Fruit fly (Drosophila melanogaster): ENCODE data around the gene Ubr3.
A peak's percentile ranks its signal among the peaks of the same experiment; 100 is the strongest.

Ubr3 gene

dm6 chrX:7960988-7961387 is 25.3 kb downstream of the Ubr3 start:
- TF ChIP-seq noc (tag; optimal IDR thresholded peaks at IDR 0.05), result no peak

- TF ChIP-seq noc (tag; optimal IDR thresholded peaks at IDR 0.05), result no peak
Measured at dm6 chrX:7963724-7964123, 28.0 kb downstream of the Ubr3 start, which contains the start of gene sn. sn (plus strand) TSS chrX:7964024.

- TF ChIP-seq noc (tag; optimal IDR thresholded peaks at IDR 0.05), result no peak
Measured at dm6 chrX:7965761-7966555, 30.3 kb downstream of the Ubr3 start.

- TF ChIP-seq noc (tag; optimal IDR thresholded peaks at IDR 0.05), result no peak
Measured at dm6 chrX:7967052-7967847, 31.6 kb downstream of the Ubr3 start.

- TF ChIP-seq noc (tag; optimal IDR thresholded peaks at IDR 0.05), result no peak
Measured at dm6 chrX:7967848-7968143, 32.1 kb downstream of the Ubr3 start.

- TF ChIP-seq noc (tag; optimal IDR thresholded peaks at IDR 0.05), result peak; percentile 20
Measured at dm6 chrX:7968215-7968799, 32.6 kb downstream of the Ubr3 start, which contains the start of gene sws. sws (minus strand) TSS chrX:7968236.

- TF ChIP-seq noc (tag; optimal IDR thresholded peaks at IDR 0.05), result no peak
Measured at dm6 chrX:7969188-7969829, 33.6 kb downstream of the Ubr3 start.

- peak; percentile 48 for TF ChIP-seq noc (tag; optimal IDR thresholded peaks at IDR 0.05)
Measured at dm6 chrX:7970396-7970795, 34.7 kb downstream of the Ubr3 start.

dm6 chrX:7972363-7972942 is 36.8 kb downstream of the Ubr3 start:
- TF ChIP-seq noc (tag; optimal IDR thresholded peaks at IDR 0.05), result peak; percentile 49

- no peak for TF ChIP-seq noc (tag; optimal IDR thresholded peaks at IDR 0.05)
Measured at dm6 chrX:7973325-7973954, 37.7 kb downstream of the Ubr3 start.

- TF ChIP-seq noc (tag; optimal IDR thresholded peaks at IDR 0.05), result no peak
Measured at dm6 chrX:7975516-7976257, 40.0 kb downstream of the Ubr3 start.

dm6 chrX:7976976-7977834 is 41.5 kb downstream of the Ubr3 start:
- TF ChIP-seq noc (tag; optimal IDR thresholded peaks at IDR 0.05), result no peak

dm6 chrX:7978027-7978426 is 42.3 kb downstream of the Ubr3 start:
- TF ChIP-seq noc (tag; optimal IDR thresholded peaks at IDR 0.05), result no peak

dm6 chrX:7979202-7979601 is 43.5 kb downstream of the Ubr3 start:
- TF ChIP-seq noc (tag; optimal IDR thresholded peaks at IDR 0.05), result no peak
